Fruit fly (Drosophila melanogaster): Measurements from ENCODE around the gene CG9951.

The CG9951 gene

DNA sequence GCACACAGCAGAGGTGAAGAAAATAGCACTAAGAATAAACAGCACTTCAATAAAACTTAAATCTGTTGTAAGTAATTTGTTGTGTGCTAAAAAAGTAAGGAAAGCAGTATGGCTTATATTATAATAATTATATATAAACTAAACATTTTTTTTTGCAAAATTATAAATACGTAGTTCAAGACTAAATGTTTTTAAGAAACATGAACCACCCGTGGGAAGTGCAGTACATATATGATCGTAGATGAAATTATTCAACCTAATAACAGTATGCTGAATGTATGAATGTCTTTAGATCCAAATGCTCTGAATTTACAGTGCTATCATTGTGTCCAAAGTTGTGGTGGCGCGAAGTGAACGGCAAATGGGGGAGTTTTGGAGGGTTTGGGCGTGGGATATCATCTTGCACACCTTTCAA is 7.8 kb downstream of the CG9951 start (continued):
- TF ChIP-seq Meics (GFP tag; optimal IDR thresholded peaks at IDR 0.05) (peak; percentile 30), CG6272 (GFP tag; IDR thresholded peaks at IDR 0.05) (no peak), bigmax (GFP tag; optimal IDR thresholded peaks at IDR 0.05) (no peak), CG8765 (GFP tag; IDR thresholded peaks at IDR 0.05) (no peak), CG17612 (GFP tag; IDR thresholded peaks at IDR 0.05) (no peak), Ets65A (GFP tag) (peak; percentile 75), CG12071 (GFP tag; optimal IDR thresholded peaks at IDR 0.05) (no peak), D19A (tag; optimal IDR thresholded peaks at IDR 0.05) (peak; percentile 29), ken (GFP tag; IDR thresholded peaks at IDR 0.05) (no peak), sc (optimal IDR thresholded peaks at IDR 0.05) (no peak), sc (GFP tag; optimal IDR thresholded peaks at IDR 0.05) (no peak), Asciz (GFP tag; optimal IDR thresholded peaks at IDR 0.05) (peak; percentile 16), Adf1 (GFP tag; IDR thresholded peaks at IDR 0.05) (no peak), Xrp1 (GFP tag; IDR thresholded peaks at IDR 0.05) (no peak), CG8359 (GFP tag; optimal IDR thresholded peaks at IDR 0.05; ENCODE audit: borderline replicate concordance) (no peak), vfl (GFP tag; optimal IDR thresholded peaks at IDR 0.05) (no peak), salm (tag; optimal IDR thresholded peaks at IDR 0.05) (no peak), Kr (GFP tag; optimal IDR thresholded peaks at IDR 0.05) (no peak), Dfd (GFP tag; optimal IDR thresholded peaks at IDR 0.05) (no peak), CG1603 (tag; optimal IDR thresholded peaks at IDR 0.05) (no peak), eyg (GFP tag; optimal IDR thresholded peaks at IDR 0.05) (no peak), Nf-YA (GFP tag; IDR thresholded peaks at IDR 0.05) (no peak), gfzf (GFP tag; optimal IDR thresholded peaks at IDR 0.05) (no peak), Opbp (GFP tag; IDR thresholded peaks at IDR 0.05; ENCODE audit: partially characterized antibody) (no peak), bcd (GFP tag; optimal IDR thresholded peaks at IDR 0.05) (peak; percentile 41), grau (tag; optimal IDR thresholded peaks at IDR 0.05) (peak; percentile 49), cg (GFP tag; optimal IDR thresholded peaks at IDR 0.05) (no peak), Rx (GFP tag; IDR thresholded peaks at IDR 0.05) (no peak), Myb (GFP tag; optimal IDR thresholded peaks at IDR 0.05) (no peak), sd (tag; optimal IDR thresholded peaks at IDR 0.05) (no peak), CG8924 (tag; optimal IDR thresholded peaks at IDR 0.05) (peak; percentile 48), CG10462 (GFP tag; optimal IDR thresholded peaks at IDR 0.05) (no peak), scrt (GFP tag; optimal IDR thresholded peaks at IDR 0.05) (no peak), CG18262 (tag; optimal IDR thresholded peaks at IDR 0.05) (peak; percentile 63), MTF-1 (GFP tag; optimal IDR thresholded peaks at IDR 0.05; ENCODE audit: borderline replicate concordance) (no peak), pho (GFP tag; optimal IDR thresholded peaks at IDR 0.05) (no peak), tll (GFP tag; optimal IDR thresholded peaks at IDR 0.05) (no peak), fd102C (GFP tag; optimal IDR thresholded peaks at IDR 0.05) (no peak), Blimp-1 (GFP tag; optimal IDR thresholded peaks at IDR 0.05) (peak; percentile 58), cwo (GFP tag; optimal IDR thresholded peaks at IDR 0.05) (peak; percentile 18), gem (tag; optimal IDR thresholded peaks at IDR 0.05) (peak; percentile 62), CG12659 (GFP tag; optimal IDR thresholded peaks at IDR 0.05) (peak; percentile 9), pb (GFP tag; optimal IDR thresholded peaks at IDR 0.05) (no peak), E2f1 (GFP tag; IDR thresholded peaks at IDR 0.05) (no peak), Sox100B (GFP tag; optimal IDR thresholded peaks at IDR 0.05) (peak; percentile 55), Hr3 (GFP tag; optimal IDR thresholded peaks at IDR 0.05) (no peak), kni (GFP tag; optimal IDR thresholded peaks at IDR 0.05) (no peak), disco-r (GFP tag; optimal IDR thresholded peaks at IDR 0.05) (no peak), kah (GFP tag; optimal IDR thresholded peaks at IDR 0.05) (no peak), CG18619 (GFP tag; optimal IDR thresholded peaks at IDR 0.05) (peak; percentile 1), Rfx (GFP tag; IDR thresholded peaks at IDR 0.05) (0 out of 2 replicates have a peak, but pooled peaks have one; percentile 8)

Data from whole organism, embryonic.